Worm (Caenorhabditis elegans) whole organism, L2 larva: ENCODE data around the gene pals-30.

ENCODE experiments used
- C34F6.9 ChIP-seq: fragments of 150-350 bp; optimal IDR thresholded peaks from 2 replicates; lab custom pipeline; 2014; ENCODE audit warnings: missing biosample characterization, missing genetic modification characterization
- F13H6.1 ChIP-seq: sonication (generic microtip); optimal IDR thresholded peaks from 2 replicates; lab custom pipeline; 2016; ENCODE audit warnings: missing genetic modification characterization, missing compliant biosample characterization
- R02D3.7 ChIP-seq: fragments of 150-350 bp; optimal IDR thresholded peaks from 2 replicates; lab custom pipeline; 2014; ENCODE audit warnings: missing biosample characterization, missing genetic modification characterization
- alr-1 ChIP-seq: fragments of 150-350 bp; optimal IDR thresholded peaks from 2 replicates; lab custom pipeline; 2014; ENCODE audit warnings: missing biosample characterization, missing genetic modification characterization
- ama-1 ChIP-seq: fragments of 150-350 bp; optimal IDR thresholded peaks from 2 replicates; lab custom pipeline; 2018; ENCODE audit warnings: inconsistent platforms
- blmp-1 ChIP-seq: sonication (generic microtip); optimal IDR thresholded peaks from 2 replicates; lab custom pipeline; 2017; ENCODE audit warnings: missing genetic modification characterization, mild to moderate bottlenecking, missing compliant biosample characterization, antibody characterized with exemption, moderate library complexity; ENCODE audit not compliant: insufficient read depth
- ceh-16 ChIP-seq: fragments of 150-350 bp; optimal IDR thresholded peaks from 2 replicates; lab custom pipeline; 2014; ENCODE audit warnings: missing biosample characterization, missing genetic modification characterization
- ceh-82 ChIP-seq: fragments of 150-350 bp; optimal IDR thresholded peaks from 2 replicates; lab custom pipeline; 2014; ENCODE audit warnings: missing biosample characterization, missing genetic modification characterization
- crh-2 ChIP-seq: sonication (generic microtip); optimal IDR thresholded peaks from 2 replicates; lab custom pipeline; 2017; ENCODE audit warnings: missing biosample characterization, missing genetic modification characterization
- dmd-4 ChIP-seq: sonication (generic microtip); optimal IDR thresholded peaks from 2 replicates; lab custom pipeline; 2017; ENCODE audit warnings: missing biosample characterization, missing genetic modification characterization
- egl-27 ChIP-seq: sonication (generic microtip); optimal IDR thresholded peaks from 3 replicates; lab custom pipeline; 2017; ENCODE audit warnings: missing biosample characterization, missing genetic modification reagents, missing genetic modification characterization
- elt-3 ChIP-seq: sonication (generic microtip); optimal IDR thresholded peaks from 2 replicates; lab custom pipeline; 2017; ENCODE audit warnings: missing biosample characterization, missing genetic modification characterization
- fos-1 ChIP-seq: fragments of 150-350 bp; optimal IDR thresholded peaks from 2 replicates; lab custom pipeline; 2014; ENCODE audit warnings: missing biosample characterization, missing genetic modification characterization
- gmeb-1 ChIP-seq: fragments of 150-350 bp; optimal IDR thresholded peaks from 2 replicates; lab custom pipeline; 2014; ENCODE audit warnings: missing biosample characterization, missing genetic modification characterization
- lin-13 ChIP-seq: fragments of 150-350 bp; optimal IDR thresholded peaks from 2 replicates; lab custom pipeline; 2014; ENCODE audit warnings: missing biosample characterization, missing genetic modification reagents, missing genetic modification characterization
- lsy-2 ChIP-seq, 2 experiments: fragments of 150-350 bp in 1 of 2; sonication (generic microtip) in 1 of 2; optimal IDR thresholded peaks; 2 replicates each; lab custom pipeline; 2014 to 2017; ENCODE audit warnings: missing biosample characterization in 2 of 2, missing genetic modification characterization in 2 of 2
- mbf-1 ChIP-seq: sonication (generic microtip); optimal IDR thresholded peaks from 2 replicates; lab custom pipeline; 2017; ENCODE audit warnings: missing biosample characterization, missing genetic modification characterization
- mdl-1 ChIP-seq, 2 experiments: fragments of 150-350 bp in 1 of 2; sonication (generic microtip) in 1 of 2; optimal IDR thresholded peaks; 2 replicates each; lab custom pipeline; 2017; ENCODE audit warnings: missing biosample characterization in 2 of 2, missing genetic modification characterization in 2 of 2
- nhr-12 ChIP-seq: fragments of 150-350 bp; optimal IDR thresholded peaks from 2 replicates; lab custom pipeline; 2014; ENCODE audit warnings: missing biosample characterization, missing genetic modification characterization
- nhr-129 ChIP-seq: fragments of 150-350 bp; optimal IDR thresholded peaks from 2 replicates; lab custom pipeline; 2014; ENCODE audit warnings: missing biosample characterization, missing genetic modification characterization
- nhr-21 ChIP-seq: fragments of 150-350 bp; optimal IDR thresholded peaks from 2 replicates; lab custom pipeline; 2014; ENCODE audit warnings: missing biosample characterization, missing genetic modification characterization
- nhr-23 ChIP-seq: fragments of 150-350 bp; optimal IDR thresholded peaks from 2 replicates; lab custom pipeline; 2014; ENCODE audit warnings: missing biosample characterization, missing genetic modification reagents, missing genetic modification characterization
- nhr-237 ChIP-seq: fragments of 150-350 bp; optimal IDR thresholded peaks from 2 replicates; lab custom pipeline; 2014; ENCODE audit warnings: missing biosample characterization, missing genetic modification characterization
- nhr-25 ChIP-seq: fragments of 150-350 bp; sonication (generic microtip); optimal IDR thresholded peaks from 3 replicates; lab custom pipeline; 2014; ENCODE audit warnings: missing biosample characterization, missing genetic modification characterization
- nhr-6 ChIP-seq: fragments of 150-350 bp; optimal IDR thresholded peaks from 2 replicates; lab custom pipeline; 2014; ENCODE audit warnings: missing biosample characterization, missing genetic modification characterization
- skn-1 ChIP-seq: sonication (generic microtip); optimal IDR thresholded peaks from 2 replicates; lab custom pipeline; 2017; ENCODE audit warnings: missing biosample characterization, missing genetic modification characterization
- snpc-4 ChIP-seq: fragments of 150-350 bp; optimal IDR thresholded peaks from 2 replicates; lab custom pipeline; 2014; ENCODE audit warnings: missing biosample characterization, missing genetic modification characterization
- ztf-1 ChIP-seq: fragments of 200-800 bp; sonication (Bioruptor generic); conservative IDR thresholded peaks from 2 replicates; pipeline ENCODE4 v1.3.6; 2022; ENCODE audit warnings: missing genetic modification characterization, missing compliant biosample characterization
- ztf-11 ChIP-seq: sonication (generic microtip); optimal IDR thresholded peaks from 2 replicates; lab custom pipeline; 2017; ENCODE audit warnings: missing biosample characterization, missing genetic modification characterization
- ztf-4 ChIP-seq: fragments of 150-350 bp; optimal IDR thresholded peaks from 2 replicates; lab custom pipeline; 2014; ENCODE audit warnings: missing biosample characterization, missing genetic modification characterization

pals-30 gene

ce11 chrIV:14562649-14563268 lies 11.0 kb upstream of the pals-30 start:
- TF ChIP-seq nhr-6 (tag; lab: Kevin White, UChicago) (no peak), mdl-1 (tag; optimal IDR thresholded peaks at IDR 0.05; lab: Kevin White, UChicago) (no peak), ztf-4 (no peak), ztf-1 (GFP tag; lab: Robert Waterston, UW) (no peak), nhr-25 (tag; lab: Kevin White, UChicago) (no peak), elt-3 (tag; lab: Kevin White, UChicago) (no peak), alr-1 (tag; lab: Kevin White, UChicago) (no peak), ceh-82 (tag; lab: Kevin White, UChicago) (no peak), snpc-4 (tag; lab: Kevin White, UChicago) (peak; percentile 25), nhr-237 (tag; lab: Kevin White, UChicago) (no peak), nhr-129 (tag; lab: Kevin White, UChicago) (peak; percentile 50), lsy-2 (tag; optimal IDR thresholded peaks at IDR 0.05; lab: Kevin White, UChicago) (no peak), F13H6.1 (tag; lab: Kevin White, UChicago) (peak; percentile 9), egl-27 (tag; lab: Kevin White, UChicago) (no peak), dmd-4 (tag; lab: Kevin White, UChicago) (no peak), mbf-1 (no peak), ama-1 (lab: Kevin White, UChicago) (no peak), fos-1 (peak; percentile 19)

- TF ChIP-seq gmeb-1 (tag; lab: Kevin White, UChicago), result no peak
- no peak for TF ChIP-seq ztf-11 (tag; lab: Kevin White, UChicago)
- no peak for TF ChIP-seq mdl-1 (tag; optimal IDR thresholded peaks at IDR 0.05; lab: Kevin White, UChicago)
- peak; percentile 2 for TF ChIP-seq snpc-4 (tag; lab: Kevin White, UChicago)
- no peak for TF ChIP-seq skn-1
- TF ChIP-seq crh-2, result peak; percentile 13
- no peak for TF ChIP-seq C34F6.9 (tag; lab: Kevin White, UChicago)
- no peak for TF ChIP-seq F13H6.1 (tag; lab: Kevin White, UChicago)
- TF ChIP-seq alr-1 (tag; lab: Kevin White, UChicago), result no peak
Observed at ce11 chrIV:14561677-14562076, 9.9 kb upstream of the pals-30 start.

- TF ChIP-seq fos-1 (peak; percentile 51), skn-1 (no peak)
- TF ChIP-seq, all 48 proteins: peak for 1
Observed at ce11 chrIV:14559267-14559666, 7.5 kb upstream of the pals-30 start.

ce11 chrIV:14557642-14558041 lies 5.9 kb upstream of the pals-30 start:
- TF ChIP-seq R02D3.7 (tag; lab: Kevin White, UChicago), result no peak
- TF ChIP-seq ztf-1 (GFP tag; lab: Robert Waterston, UW), result no peak
- no peak for TF ChIP-seq nhr-25 (tag; lab: Kevin White, UChicago)
- TF ChIP-seq nhr-6 (tag; lab: Kevin White, UChicago), result no peak
- no peak for TF ChIP-seq gmeb-1 (tag; lab: Kevin White, UChicago)
- no peak for TF ChIP-seq blmp-1 (tag; lab: Kevin White, UChicago)
- no peak for TF ChIP-seq ama-1 (lab: Kevin White, UChicago)
- no peak for TF ChIP-seq fos-1

ce11 chrIV:14554788-14555187 lies 3.0 kb upstream of the pals-30 start, which contains the start of gene Y57G11B.6:
Gene Y57G11B.6, minus strand, starts transcription at chrIV:14554888.
- TF ChIP-seq egl-27 (tag; lab: Kevin White, UChicago), result no peak
- TF ChIP-seq snpc-4 (tag; lab: Kevin White, UChicago), result no peak
- TF ChIP-seq ceh-16, result no peak
- no peak for TF ChIP-seq mdl-1 (tag; optimal IDR thresholded peaks at IDR 0.05; lab: Kevin White, UChicago)
- no peak for TF ChIP-seq nhr-237 (tag; lab: Kevin White, UChicago)
- no peak for TF ChIP-seq skn-1
- TF ChIP-seq alr-1 (tag; lab: Kevin White, UChicago), result no peak
- no peak for TF ChIP-seq nhr-23 (tag; lab: Kevin White, UChicago)
- no peak for TF ChIP-seq ztf-1 (GFP tag; lab: Robert Waterston, UW)
- TF ChIP-seq nhr-12 (tag; lab: Kevin White, UChicago), result no peak
- no peak for TF ChIP-seq lin-13 (GFP tag; lab: Kevin White, UChicago)
- TF ChIP-seq crh-2, result no peak
- no peak for TF ChIP-seq ceh-82 (tag; lab: Kevin White, UChicago)
- no peak for TF ChIP-seq lsy-2 (tag; optimal IDR thresholded peaks at IDR 0.05; lab: Kevin White, UChicago)
- TF ChIP-seq R02D3.7 (tag; lab: Kevin White, UChicago), result no peak
- no peak for TF ChIP-seq nhr-21 (tag; lab: Kevin White, UChicago)
- no peak for TF ChIP-seq elt-3 (tag; lab: Kevin White, UChicago)
